In the genomic region with DNA sequence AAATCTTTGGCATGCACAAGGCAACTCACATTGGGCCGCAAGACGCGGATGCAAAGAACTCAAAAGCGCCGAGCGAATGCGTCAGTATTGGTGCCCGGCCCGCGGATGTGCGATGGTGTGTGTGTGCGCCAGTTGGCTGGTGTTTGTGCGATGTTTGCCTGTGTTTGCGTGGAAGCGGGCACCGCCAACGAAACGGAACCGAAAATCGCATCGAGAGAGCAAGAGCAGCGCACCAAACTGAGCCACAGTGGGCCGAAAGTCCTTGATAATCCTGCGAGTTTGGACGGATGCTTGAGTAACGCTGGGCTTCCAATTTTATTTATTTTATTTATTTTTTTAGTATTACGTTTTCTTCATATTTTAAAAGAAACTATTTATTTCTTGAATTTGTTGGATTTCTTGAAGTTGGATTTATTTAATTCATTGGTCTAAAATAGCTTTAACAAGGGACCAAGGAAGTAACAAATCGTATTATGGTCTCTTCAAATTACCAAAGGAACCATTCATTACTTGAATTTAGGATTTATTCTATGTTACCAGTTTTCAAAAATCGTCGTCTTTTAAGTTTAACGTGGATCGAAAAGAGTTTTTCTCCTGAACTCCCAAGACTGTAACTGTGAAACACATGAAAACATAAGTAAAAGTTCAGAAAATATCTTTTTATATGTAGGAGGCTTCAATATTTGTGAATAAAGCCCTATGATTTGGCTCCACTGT, we compare ENCODE assay signal across 1 fruit fly cellular context.
A peak's percentile ranks its signal among the peaks of the same experiment; 100 is the strongest.
TF ChIP-seq lines count a peak whose summit lies in the region.

No protein-coding gene starts in this region.

TF ChIP-seq in whole organism, embryonic, 481 proteins besides CTCF, POLR2A, EP300 and RAD21 (continued from another document):
- TF ChIP-seq sqz (GFP tag; optimal IDR thresholded peaks at IDR 0.05; lab: Kevin White, UChicago): peak; percentile 45
- peak; percentile 79 for TF ChIP-seq Oli (tag; optimal IDR thresholded peaks at IDR 0.05; lab: Kevin White, UChicago)
- TF ChIP-seq usp (GFP tag; optimal IDR thresholded peaks at IDR 0.05; lab: Kevin White, UChicago): no peak
- TF ChIP-seq Med (GFP tag; lab: Kevin White, UChicago): peak; percentile 61
- TF ChIP-seq HLH4C (GFP tag; IDR thresholded peaks at IDR 0.05; lab: Robert Waterston, UW; ENCODE audit: partially characterized antibody): no peak
- peak; percentile 10; the same call in 1 of the 2 replicates for TF ChIP-seq ro (GFP tag; IDR thresholded peaks at IDR 0.05; lab: Robert Waterston, UW)
- peak; percentile 63 for TF ChIP-seq CG11504 (tag; optimal IDR thresholded peaks at IDR 0.05; lab: Kevin White, UChicago)
- TF ChIP-seq YL-1 (GFP tag; optimal IDR thresholded peaks at IDR 0.05; lab: Kevin White, UChicago): peak; percentile 7
- peak; percentile 57; the same call in 1 of the 3 replicates for TF ChIP-seq zfh1 (GFP tag; IDR thresholded peaks at IDR 0.05; lab: Robert Waterston, UW)
- no peak for TF ChIP-seq lov (optimal IDR thresholded peaks at IDR 0.05; lab: Kevin White, UChicago)
- 0 out of 3 replicates have a peak, but pooled peaks have one; percentile 5 for TF ChIP-seq lov (GFP tag; IDR thresholded peaks at IDR 0.05; lab: Robert Waterston, UW)
- TF ChIP-seq CG31388 (GFP tag; optimal IDR thresholded peaks at IDR 0.05; lab: Kevin White, UChicago): no peak
- peak; percentile 25; the same call in 1 of the 2 replicates for TF ChIP-seq CG14667 (GFP tag; IDR thresholded peaks at IDR 0.05; lab: Robert Waterston, UW)
- TF ChIP-seq CG3995 (GFP tag; optimal IDR thresholded peaks at IDR 0.05; lab: Kevin White, UChicago): no peak
- TF ChIP-seq CG13123 (GFP tag; optimal IDR thresholded peaks at IDR 0.05; lab: Kevin White, UChicago): no peak
- TF ChIP-seq zen2 (GFP tag; IDR thresholded peaks at IDR 0.05; lab: Robert Waterston, UW; ENCODE audit: partially characterized antibody): no peak
- peak; percentile 20 for TF ChIP-seq zen (tag; optimal IDR thresholded peaks at IDR 0.05; lab: Kevin White, UChicago)
- TF ChIP-seq Ptx1 (GFP tag; IDR thresholded peaks at IDR 0.05; lab: Robert Waterston, UW): peak; percentile 56
- TF ChIP-seq Six4 (GFP tag; optimal IDR thresholded peaks at IDR 0.05; lab: Kevin White, UChicago): peak; percentile 34
- no peak for TF ChIP-seq crc (GFP tag; optimal IDR thresholded peaks at IDR 0.05; lab: Kevin White, UChicago)
- TF ChIP-seq inv (GFP tag; IDR thresholded peaks at IDR 0.05; lab: Robert Waterston, UW; ENCODE audit: partially characterized antibody): no peak
- 0 out of 2 replicates have a peak, but pooled peaks have one; percentile 6 for TF ChIP-seq CG6272 (GFP tag; IDR thresholded peaks at IDR 0.05; lab: Robert Waterston, UW)
- no peak for TF ChIP-seq CG12236 (GFP tag; optimal IDR thresholded peaks at IDR 0.05; lab: Kevin White, UChicago)
- no peak for TF ChIP-seq Drgx (GFP tag; IDR thresholded peaks at IDR 0.05; lab: Robert Waterston, UW)
- no peak for TF ChIP-seq dimm (GFP tag; IDR thresholded peaks at IDR 0.05; lab: Robert Waterston, UW)
- peak; percentile 55 for TF ChIP-seq CG1529 (GFP tag; optimal IDR thresholded peaks at IDR 0.05; lab: Kevin White, UChicago)
- peak; percentile 58; the same call in 1 of the 2 replicates for TF ChIP-seq CG17328 (GFP tag; IDR thresholded peaks at IDR 0.05; lab: Robert Waterston, UW)
- no peak for TF ChIP-seq CG42726 (GFP tag; IDR thresholded peaks at IDR 0.05; lab: Robert Waterston, UW; ENCODE audit: partially characterized antibody)
- TF ChIP-seq CG9876 (GFP tag; optimal IDR thresholded peaks at IDR 0.05; lab: Kevin White, UChicago): no peak
